Fruit fly (Drosophila melanogaster) whole organism, adult: ENCODE results near the gene Ir25a.

Experiments
- CG12768 ChIP-seq: fragments of 200-800 bp; sonication (Bioruptor generic); optimal IDR thresholded peaks from 2 replicates; lab custom pipeline; 2017; ENCODE audit warnings: missing biosample characterization, missing genetic modification characterization, mild to moderate bottlenecking, moderate library complexity, missing genetic modification reagents
- CG14711 ChIP-seq: fragments of 200-800 bp; sonication (Bioruptor generic); optimal IDR thresholded peaks from 2 replicates; lab custom pipeline; 2018; ENCODE audit warnings: missing biosample characterization, mild to moderate bottlenecking, missing genetic modification characterization, moderate library complexity
- CG33017 ChIP-seq: fragments of 200-800 bp; sonication (Bioruptor generic); optimal IDR thresholded peaks from 2 replicates; lab custom pipeline; 2018; ENCODE audit warnings: missing biosample characterization, mild to moderate bottlenecking, missing genetic modification characterization, moderate library complexity
- CG5204 ChIP-seq: fragments of 200-800 bp; sonication (Bioruptor generic); optimal IDR thresholded peaks from 2 replicates; lab custom pipeline; 2016; ENCODE audit warnings: missing biosample characterization, missing genetic modification characterization
- CG7045 ChIP-seq: fragments of 200-800 bp; sonication (Bioruptor generic); optimal IDR thresholded peaks from 2 replicates; lab custom pipeline; 2017; ENCODE audit warnings: missing biosample characterization, mild to moderate bottlenecking, missing genetic modification characterization
- CG7101 ChIP-seq: fragments of 200-800 bp; sonication (Bioruptor generic); optimal IDR thresholded peaks from 2 replicates; lab custom pipeline; 2018; ENCODE audit warnings: missing biosample characterization, mild to moderate bottlenecking, missing genetic modification characterization, moderate library complexity
- cnc ChIP-seq, 2 experiments: fragments of >200 bp; optimal IDR thresholded peaks; 2 replicates each; lab custom pipeline; 2017
- pad ChIP-seq: fragments of 200-800 bp; sonication (Bioruptor generic); optimal IDR thresholded peaks from 3 replicates; lab custom pipeline; 2017; ENCODE audit warnings: missing biosample characterization, missing genetic modification characterization, mild to moderate bottlenecking, moderate library complexity, missing genetic modification reagents

- TF ChIP-seq CG33017 (tag; lab: Kevin White, UChicago), result peak; percentile 45
- TF ChIP-seq CG5204 (GFP tag; lab: Kevin White, UChicago), result peak; percentile 11
- peak; percentile 47 for TF ChIP-seq CG12768 (GFP tag; lab: Kevin White, UChicago)
- TF ChIP-seq CG7101 (tag; lab: Kevin White, UChicago), result peak; percentile 54
- no peak for TF ChIP-seq CG14711 (tag; lab: Kevin White, UChicago)
- no peak for TF ChIP-seq cnc (optimal IDR thresholded peaks at IDR 0.05; lab: Kevin White, UChicago)
- no peak for TF ChIP-seq CG7045 (GFP tag; lab: Kevin White, UChicago)
- peak; percentile 33 for TF ChIP-seq pad (GFP tag; lab: Kevin White, UChicago)
Observed at dm6 chr2L:4810044-4810609, 25.0 kb downstream of the Ir25a start.
